Fruit fly (Drosophila melanogaster): ENCODE data around the gene CG43703.

The CG43703 gene

DNA sequence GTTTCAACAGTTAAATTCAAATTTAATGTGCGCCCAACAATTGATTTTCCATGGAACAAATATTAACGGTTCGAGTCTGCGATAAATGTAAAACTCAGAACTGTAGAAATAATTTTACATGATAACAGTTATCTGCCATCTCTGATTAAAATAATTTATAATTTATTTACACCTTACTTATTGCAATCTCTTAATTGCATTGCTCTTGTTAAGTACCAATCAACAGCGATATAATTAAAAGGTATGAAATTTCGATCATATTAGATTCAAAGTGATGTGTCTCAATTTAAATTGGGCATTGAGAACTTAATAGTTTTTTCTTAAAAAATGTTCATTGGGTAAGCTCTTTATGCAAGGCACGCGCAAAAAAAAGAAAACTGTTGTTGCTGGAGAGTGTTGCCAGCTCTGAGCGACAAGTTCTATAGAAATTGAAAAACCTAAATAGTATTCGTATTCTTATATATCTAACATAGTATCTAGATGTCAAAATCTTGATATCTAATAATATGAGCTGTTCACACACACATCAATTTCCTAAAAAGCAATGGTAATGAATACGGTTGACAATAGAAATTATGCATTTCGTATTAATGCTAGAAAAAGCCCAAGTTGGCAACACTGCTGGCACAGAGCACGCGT is 37.6 kb downstream of the CG43703 start (continued):
- TF ChIP-seq MESR4 (GFP tag; optimal IDR thresholded peaks at IDR 0.05): no peak
- no peak for TF ChIP-seq CG42726 (GFP tag; IDR thresholded peaks at IDR 0.05; ENCODE audit: partially characterized antibody)
- TF ChIP-seq Hsf (GFP tag; optimal IDR thresholded peaks at IDR 0.05): peak; percentile 62
- TF ChIP-seq CG2116 (GFP tag; optimal IDR thresholded peaks at IDR 0.05): peak; percentile 58
- no peak for TF ChIP-seq bigmax (GFP tag; optimal IDR thresholded peaks at IDR 0.05)
- no peak for TF ChIP-seq Dfd (GFP tag; optimal IDR thresholded peaks at IDR 0.05)
- peak; percentile 30; the same call in 1 of the 2 replicates for TF ChIP-seq cas (GFP tag; IDR thresholded peaks at IDR 0.05)
- peak; percentile 70 for TF ChIP-seq CG18476 (GFP tag; optimal IDR thresholded peaks at IDR 0.05)
- no peak for TF ChIP-seq CG17802 (tag; optimal IDR thresholded peaks at IDR 0.05)
- peak; percentile 83 for TF ChIP-seq CG9817 (tag; optimal IDR thresholded peaks at IDR 0.05)
- peak; percentile 85 for TF ChIP-seq CG12391 (tag; optimal IDR thresholded peaks at IDR 0.05)
- TF ChIP-seq pho (GFP tag; optimal IDR thresholded peaks at IDR 0.05): peak; percentile 20
- peak; percentile 54 for TF ChIP-seq CG15514 (GFP tag; optimal IDR thresholded peaks at IDR 0.05)
- TF ChIP-seq stc (GFP tag; IDR thresholded peaks at IDR 0.05): peak; percentile 52
- peak; percentile 13; the same call in 1 of the 2 replicates for TF ChIP-seq klu (GFP tag; IDR thresholded peaks at IDR 0.05)
- no peak for TF ChIP-seq Gsc (GFP tag; IDR thresholded peaks at IDR 0.05)
- TF ChIP-seq wdn (GFP tag; IDR thresholded peaks at IDR 0.05): peak; percentile 40; the same call in 1 of the 2 replicates
- TF ChIP-seq Ptx1 (GFP tag; IDR thresholded peaks at IDR 0.05): peak; percentile 76
- no peak for TF ChIP-seq CG7745 (tag; optimal IDR thresholded peaks at IDR 0.05)
- peak; percentile 62 for TF ChIP-seq trh (GFP tag; optimal IDR thresholded peaks at IDR 0.05)
- TF ChIP-seq CG17359 (tag; optimal IDR thresholded peaks at IDR 0.05): peak; percentile 80
- TF ChIP-seq CG13775 (GFP tag; optimal IDR thresholded peaks at IDR 0.05): peak; percentile 71
- TF ChIP-seq ewg (GFP tag; optimal IDR thresholded peaks at IDR 0.05): peak; percentile 71
- TF ChIP-seq CG15011 (GFP tag; optimal IDR thresholded peaks at IDR 0.05): peak; percentile 11
- TF ChIP-seq CG13296 (GFP tag; optimal IDR thresholded peaks at IDR 0.05): peak; percentile 17
- TF ChIP-seq bowl (GFP tag; IDR thresholded peaks at IDR 0.05): peak; percentile 73; the same call in 1 of the 2 replicates
- TF ChIP-seq Lim3 (GFP tag; IDR thresholded peaks at IDR 0.05): no peak
- TF ChIP-seq kah (GFP tag; optimal IDR thresholded peaks at IDR 0.05): peak; percentile 27
- TF ChIP-seq Jarid2 (GFP tag; optimal IDR thresholded peaks at IDR 0.05): no peak
- peak in 1 of 2 experiments; percentile 32 for TF ChIP-seq insv (GFP tag; optimal IDR thresholded peaks at IDR 0.05)
- no peak for TF ChIP-seq caup (GFP tag; optimal IDR thresholded peaks at IDR 0.05; ENCODE audit: severe bottlenecking)
- peak; percentile 54 for TF ChIP-seq ind (GFP tag; optimal IDR thresholded peaks at IDR 0.05)
- no peak for TF ChIP-seq CG5180 (GFP tag; optimal IDR thresholded peaks at IDR 0.05)
- TF ChIP-seq fu2 (GFP tag; optimal IDR thresholded peaks at IDR 0.05): peak; percentile 49
- TF ChIP-seq Max (GFP tag; optimal IDR thresholded peaks at IDR 0.05): peak; percentile 63
- peak; percentile 53 for TF ChIP-seq Camta (GFP tag; optimal IDR thresholded peaks at IDR 0.05)
- TF ChIP-seq CG10274 (GFP tag; optimal IDR thresholded peaks at IDR 0.05): no peak
- no peak for TF ChIP-seq CG17912 (GFP tag; optimal IDR thresholded peaks at IDR 0.05)
- no peak for TF ChIP-seq Opbp (GFP tag; IDR thresholded peaks at IDR 0.05; ENCODE audit: partially characterized antibody)
- peak; percentile 77 for TF ChIP-seq CG13424 (tag; optimal IDR thresholded peaks at IDR 0.05)
- peak; percentile 61 for TF ChIP-seq CG11247 (GFP tag; IDR thresholded peaks at IDR 0.05)
- TF ChIP-seq GATAe (GFP tag; conservative IDR thresholded peaks at IDR 0.05): peak; percentile 69
- TF ChIP-seq al (GFP tag; IDR thresholded peaks at IDR 0.05): peak; percentile 55; the same call in 1 of the 2 replicates
- TF ChIP-seq hkb (optimal IDR thresholded peaks at IDR 0.05): no peak
- peak; percentile 76 for TF ChIP-seq hkb (GFP tag; IDR thresholded peaks at IDR 0.05)
- TF ChIP-seq CG17328 (GFP tag; IDR thresholded peaks at IDR 0.05): peak; percentile 69
- no peak for TF ChIP-seq CG1647 (GFP tag; optimal IDR thresholded peaks at IDR 0.05)
- TF ChIP-seq CG6175 (GFP tag; IDR thresholded peaks at IDR 0.05): peak; percentile 69; the same call in 1 of the 3 replicates
- no peak for TF ChIP-seq CG10147 (GFP tag; optimal IDR thresholded peaks at IDR 0.05)

Measured in whole organism, embryonic.